Fruit fly (Drosophila melanogaster) whole organism, prepupa: ENCODE data around the gene CG31368.

Experiments used
- Blimp-1 ChIP-seq: fragments of 200-800 bp; sonication (Bioruptor generic); optimal IDR thresholded peaks from 3 replicates; lab custom pipeline; 2017; ENCODE audit warnings: missing biosample characterization, missing genetic modification characterization, mild to moderate bottlenecking, moderate library complexity, missing genetic modification reagents
- CG11294 ChIP-seq: fragments of 200-800 bp; sonication (Bioruptor generic); IDR thresholded peaks from 2 replicates; pipeline ENCODE4 v1.3.6; 2022; ENCODE audit warnings: missing biosample characterization, missing genetic modification characterization
- CG11762 ChIP-seq: fragments of 200-800 bp; sonication (Bioruptor generic); optimal IDR thresholded peaks from 3 replicates; lab custom pipeline; 2016; ENCODE audit warnings: missing biosample characterization, missing genetic modification characterization; ENCODE audit not compliant: insufficient read depth
- CG11902 ChIP-seq: fragments of 200-800 bp; sonication (Bioruptor generic); optimal IDR thresholded peaks from 3 replicates; lab custom pipeline; 2016; ENCODE audit warnings: missing biosample characterization, missing genetic modification characterization
- CG1621 ChIP-seq: fragments of 200-800 bp; sonication (Bioruptor generic); optimal IDR thresholded peaks from 3 replicates; lab custom pipeline; 2018; ENCODE audit warnings: missing biosample characterization, mild to moderate bottlenecking, missing genetic modification characterization
- CG16779 ChIP-seq: fragments of 200-800 bp; sonication (Bioruptor generic); optimal IDR thresholded peaks from 3 replicates; lab custom pipeline; 2017; ENCODE audit warnings: missing biosample characterization, mild to moderate bottlenecking, missing genetic modification characterization
- CG3032 ChIP-seq: fragments of 200-800 bp; optimal IDR thresholded peaks from 2 replicates; lab custom pipeline; 2019; ENCODE audit warnings: missing biosample characterization, mild to moderate bottlenecking, missing genetic modification characterization, moderate library complexity
- CG32006 ChIP-seq: fragments of 200-800 bp; sonication (Bioruptor generic); optimal IDR thresholded peaks from 3 replicates; lab custom pipeline; 2017; ENCODE audit warnings: missing biosample characterization, mild to moderate bottlenecking, missing genetic modification characterization
- CG34406 ChIP-seq: fragments of 200-800 bp; sonication (Bioruptor generic); optimal IDR thresholded peaks from 3 replicates; lab custom pipeline; 2016; ENCODE audit warnings: missing biosample characterization, missing genetic modification characterization
- CG4318 ChIP-seq: fragments of 200-800 bp; sonication (Bioruptor generic); optimal IDR thresholded peaks from 3 replicates; lab custom pipeline; 2017; ENCODE audit warnings: missing biosample characterization, mild to moderate bottlenecking, missing genetic modification characterization
- CG6163 ChIP-seq: fragments of 200-800 bp; sonication (Bioruptor generic); IDR thresholded peaks from 3 replicates; pipeline ENCODE4 v1.3.6; 2022; ENCODE audit warnings: missing biosample characterization, missing genetic modification characterization
- CG6276 ChIP-seq: fragments of 200-800 bp; sonication (Bioruptor generic); optimal IDR thresholded peaks from 2 replicates; lab custom pipeline; 2017; ENCODE audit warnings: missing biosample characterization, mild to moderate bottlenecking, missing genetic modification characterization
- CG6792 ChIP-seq: fragments of 200-800 bp; sonication (Bioruptor generic); optimal IDR thresholded peaks from 3 replicates; lab custom pipeline; 2016; ENCODE audit warnings: missing biosample characterization, missing genetic modification characterization
- CG6808 ChIP-seq: fragments of 200-800 bp; sonication (Bioruptor generic); optimal IDR thresholded peaks from 3 replicates; lab custom pipeline; 2017; ENCODE audit warnings: missing biosample characterization, missing genetic modification characterization, mild to moderate bottlenecking, moderate library complexity, missing genetic modification reagents
- CG6854 ChIP-seq: fragments of 200-800 bp; sonication (Bioruptor generic); optimal IDR thresholded peaks from 2 replicates; lab custom pipeline; 2017; ENCODE audit warnings: missing biosample characterization, mild to moderate bottlenecking, missing genetic modification characterization
- CG7368 ChIP-seq: fragments of 200-800 bp; sonication (Bioruptor generic); optimal IDR thresholded peaks from 3 replicates; lab custom pipeline; 2016; ENCODE audit warnings: missing biosample characterization, missing genetic modification characterization
- CG8319 ChIP-seq: fragments of 200-800 bp; sonication (Bioruptor generic); optimal IDR thresholded peaks from 3 replicates; lab custom pipeline; 2016; ENCODE audit warnings: missing biosample characterization, missing genetic modification characterization
- CG8632 ChIP-seq: fragments of 200-800 bp; sonication (Bioruptor generic); optimal IDR thresholded peaks from 3 replicates; lab custom pipeline; 2016; ENCODE audit warnings: missing biosample characterization, missing genetic modification characterization
- CG9139 ChIP-seq: fragments of 200-800 bp; sonication (Bioruptor generic); optimal IDR thresholded peaks from 3 replicates; lab custom pipeline; 2017; ENCODE audit warnings: missing biosample characterization, mild to moderate bottlenecking, missing genetic modification characterization
- Eip75B ChIP-seq: fragments of 200-800 bp; sonication (Bioruptor generic); optimal IDR thresholded peaks from 3 replicates; lab custom pipeline; 2016; ENCODE audit warnings: missing biosample characterization, missing genetic modification characterization
- Eip93F ChIP-seq: fragments of 200-800 bp; sonication (Bioruptor generic); optimal IDR thresholded peaks from 2 replicates; lab custom pipeline; 2016; ENCODE audit warnings: missing biosample characterization, mild to moderate bottlenecking, missing genetic modification characterization
- Ets21C ChIP-seq: fragments of 200-800 bp; sonication (Bioruptor generic); optimal IDR thresholded peaks from 3 replicates; lab custom pipeline; 2016; ENCODE audit warnings: missing biosample characterization, missing genetic modification characterization
- Gug ChIP-seq: fragments of 200-800 bp; sonication (Bioruptor generic); IDR thresholded peaks from 2 replicates; pipeline ENCODE4 v1.3.6; 2022; ENCODE audit warnings: missing biosample characterization, missing genetic modification characterization
- Hr39 ChIP-seq: fragments of 200-800 bp; sonication (Bioruptor generic); optimal IDR thresholded peaks from 2 replicates; lab custom pipeline; 2016; ENCODE audit warnings: missing biosample characterization, missing genetic modification characterization
- Hr4 ChIP-seq: fragments of 200-800 bp; sonication (Bioruptor generic); optimal IDR thresholded peaks from 3 replicates; lab custom pipeline; 2016; ENCODE audit warnings: missing biosample characterization, missing genetic modification characterization
- Lpt ChIP-seq: fragments of 200-800 bp; sonication (Bioruptor generic); optimal IDR thresholded peaks from 3 replicates; lab custom pipeline; 2016; ENCODE audit warnings: missing biosample characterization, missing genetic modification characterization
- Met ChIP-seq: fragments of 200-800 bp; sonication (Bioruptor generic); optimal IDR thresholded peaks from 3 replicates; lab custom pipeline; 2016; ENCODE audit warnings: missing biosample characterization, missing genetic modification characterization
- Smox ChIP-seq: fragments of 200-800 bp; sonication (Bioruptor generic); optimal IDR thresholded peaks from 3 replicates; lab custom pipeline; 2016; ENCODE audit warnings: missing biosample characterization, missing genetic modification characterization
- Sox102F ChIP-seq: fragments of 200-800 bp; sonication (Bioruptor generic); optimal IDR thresholded peaks from 2 replicates; lab custom pipeline; 2016; ENCODE audit warnings: missing biosample characterization, mild to moderate bottlenecking, missing genetic modification characterization
- Sox14 ChIP-seq: fragments of 200-800 bp; sonication (Bioruptor generic); optimal IDR thresholded peaks from 3 replicates; lab custom pipeline; 2016; ENCODE audit warnings: missing biosample characterization, missing genetic modification characterization
- achi ChIP-seq: fragments of 200-800 bp; sonication (Bioruptor generic); optimal IDR thresholded peaks from 3 replicates; lab custom pipeline; 2016; ENCODE audit warnings: missing biosample characterization, missing genetic modification characterization
- cyc ChIP-seq: fragments of 200-800 bp; sonication (Bioruptor generic); optimal IDR thresholded peaks from 3 replicates; lab custom pipeline; 2016; ENCODE audit warnings: missing biosample characterization, missing genetic modification characterization
- eg ChIP-seq: fragments of 200-800 bp; sonication (Bioruptor generic); IDR thresholded peaks from 3 replicates; pipeline ENCODE4 v1.3.6; 2022; ENCODE audit warnings: missing biosample characterization, missing genetic modification characterization
- fd85E ChIP-seq: fragments of 200-800 bp; sonication (Bioruptor generic); optimal IDR thresholded peaks from 3 replicates; lab custom pipeline; 2016; ENCODE audit warnings: missing biosample characterization, missing genetic modification characterization
- lz ChIP-seq: fragments of 200-800 bp; sonication (Bioruptor generic); optimal IDR thresholded peaks from 3 replicates; lab custom pipeline; 2016; ENCODE audit warnings: missing biosample characterization, missing genetic modification characterization
- net ChIP-seq: fragments of 200-800 bp; sonication (Bioruptor generic); optimal IDR thresholded peaks from 3 replicates; lab custom pipeline; 2016; ENCODE audit warnings: missing biosample characterization, missing genetic modification characterization
- pdm3 ChIP-seq: fragments of 200-800 bp; sonication (Bioruptor generic); optimal IDR thresholded peaks from 3 replicates; lab custom pipeline; 2016; ENCODE audit warnings: missing biosample characterization, missing genetic modification characterization
- salr ChIP-seq, 2 experiments: fragments of 200-800 bp; sonication (Bioruptor generic); optimal IDR thresholded peaks; 3 replicates each; lab custom pipeline; 2016 to 2018; ENCODE audit warnings: missing biosample characterization in 2 of 2, missing genetic modification characterization in 2 of 2, mild to moderate bottlenecking in 1 of 2
- ss ChIP-seq, 2 experiments: fragments of 200-800 bp; sonication (Bioruptor generic); optimal IDR thresholded peaks; 2 replicates in 1 of 2; 3 replicates in 1 of 2; lab custom pipeline; 2017 to 2018; ENCODE audit warnings: mild to moderate bottlenecking in 2 of 2, missing biosample characterization in 2 of 2, missing genetic modification characterization in 2 of 2, moderate library complexity in 1 of 2
- topi ChIP-seq: fragments of 200-800 bp; sonication (Bioruptor generic); optimal IDR thresholded peaks from 3 replicates; lab custom pipeline; 2016; ENCODE audit warnings: missing biosample characterization, missing genetic modification characterization
- vri ChIP-seq: fragments of 200-800 bp; sonication (Bioruptor generic); optimal IDR thresholded peaks from 3 replicates; lab custom pipeline; 2016; ENCODE audit warnings: missing biosample characterization, mild to moderate bottlenecking, missing genetic modification characterization

Gene CG31368

DNA sequence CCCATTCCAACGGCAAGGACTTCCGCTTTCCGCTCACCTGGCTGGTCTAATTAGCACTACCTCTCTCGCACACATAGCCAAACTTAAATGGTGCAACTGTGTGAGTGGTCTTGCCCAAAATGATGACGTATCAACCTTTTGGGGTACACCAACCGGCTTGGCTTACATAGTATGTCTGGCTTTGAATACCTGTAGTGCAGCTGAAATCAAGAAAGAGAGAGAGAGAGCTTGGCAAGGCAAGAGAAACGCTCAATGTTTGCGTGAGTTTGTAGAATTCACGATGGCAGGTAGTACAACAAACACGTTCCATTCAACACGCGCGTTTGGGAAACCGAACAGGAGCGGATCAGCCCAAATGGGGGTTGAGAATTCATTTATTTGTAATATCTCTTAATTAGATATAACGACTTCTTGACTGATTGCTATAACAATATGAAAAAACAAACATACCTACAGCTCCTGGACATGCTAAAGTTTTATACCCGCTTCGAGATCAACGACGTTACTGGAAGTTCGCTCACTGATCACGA is 5.5 kb downstream of the CG31368 start (continued):
- TF ChIP-seq Eip75B, result no peak
- no peak for TF ChIP-seq pdm3 (GFP tag; lab: Kevin White, UChicago)
- no peak for TF ChIP-seq CG8319 (GFP tag; lab: Kevin White, UChicago)
- peak; percentile 63 for TF ChIP-seq eg
- TF ChIP-seq CG11902, result peak; percentile 79
- TF ChIP-seq net, result no peak
- TF ChIP-seq CG4318 (GFP tag; lab: Kevin White, UChicago), result no peak
- peak; percentile 54 for TF ChIP-seq Sox102F (GFP tag; lab: Kevin White, UChicago)
- peak; percentile 67 for TF ChIP-seq CG6163 (GFP tag; lab: Robert Waterston, UW)
- TF ChIP-seq Gug, result 0 out of 2 replicates have a peak, but pooled peaks have one; percentile 25
- TF ChIP-seq CG16779 (tag; lab: Kevin White, UChicago), result no peak
- peak; percentile 42 for TF ChIP-seq Hr39 (GFP tag; lab: Kevin White, UChicago)
- peak; percentile 3 for TF ChIP-seq CG8632 (GFP tag; lab: Kevin White, UChicago)
- no peak for TF ChIP-seq CG6276 (GFP tag; lab: Kevin White, UChicago)
- peak; percentile 24 for TF ChIP-seq CG6792 (GFP tag; lab: Kevin White, UChicago)
- no peak for TF ChIP-seq CG1621 (tag; lab: Kevin White, UChicago)
- TF ChIP-seq Eip93F (GFP tag; lab: Kevin White, UChicago), result no peak
- peak; percentile 42 for TF ChIP-seq CG7368
- peak; percentile 73 for TF ChIP-seq Met (GFP tag; lab: Kevin White, UChicago)
- no peak for TF ChIP-seq Lpt (GFP tag; lab: Kevin White, UChicago)
- no peak for TF ChIP-seq CG11294 (GFP tag; lab: Robert Waterston, UW)
- peak in 1 of 2 experiments; percentile 24 for TF ChIP-seq salr (GFP tag; optimal IDR thresholded peaks at IDR 0.05; lab: Kevin White, UChicago)
- TF ChIP-seq ss (GFP tag; optimal IDR thresholded peaks at IDR 0.05; lab: Kevin White, UChicago), result peak in 1 of 2 experiments; percentile 79
- TF ChIP-seq vri (GFP tag; lab: Kevin White, UChicago), result no peak
- TF ChIP-seq Smox (GFP tag; lab: Kevin White, UChicago), result peak; percentile 59
- TF ChIP-seq fd85E (GFP tag; lab: Kevin White, UChicago), result no peak
- no peak for TF ChIP-seq CG6808 (GFP tag; lab: Kevin White, UChicago)
- no peak for TF ChIP-seq CG34406 (GFP tag; lab: Kevin White, UChicago)
- TF ChIP-seq CG6854 (GFP tag; lab: Kevin White, UChicago), result no peak
- TF ChIP-seq topi (GFP tag; lab: Kevin White, UChicago), result peak; percentile 71
- TF ChIP-seq cyc (GFP tag; lab: Kevin White, UChicago), result peak; percentile 67
- TF ChIP-seq CG32006 (GFP tag; lab: Kevin White, UChicago), result no peak
- peak; percentile 30 for TF ChIP-seq CG11762 (GFP tag; lab: Kevin White, UChicago)
- no peak for TF ChIP-seq CG9139 (GFP tag; lab: Kevin White, UChicago)
- peak; percentile 19 for TF ChIP-seq Ets21C (GFP tag; lab: Kevin White, UChicago)

DNA sequence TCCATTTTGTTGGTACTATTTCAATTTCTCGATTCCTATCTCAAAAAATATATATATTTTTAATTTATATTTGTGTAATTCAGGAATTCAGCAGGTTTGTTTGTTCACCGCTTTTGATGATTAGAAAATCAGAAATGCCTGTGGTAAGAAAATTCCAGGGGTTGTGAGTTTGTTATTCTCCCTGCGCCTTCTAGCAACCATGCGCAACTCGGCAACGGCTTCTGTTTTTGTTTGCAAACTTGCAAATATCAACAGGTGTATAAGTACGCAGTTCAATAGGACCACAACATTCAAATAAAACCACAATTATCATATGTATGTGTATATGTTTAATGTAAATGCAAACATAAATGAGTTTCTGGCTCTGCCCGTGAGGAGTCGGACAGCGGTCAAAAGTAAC is 10.6 kb downstream of the CG31368 start, which contains the start of gene Dnali1:
TSS of gene Dnali1 (minus strand) at position 101 of the 400 bp plus-strand sequence.
- TF ChIP-seq Sox102F (GFP tag; lab: Kevin White, UChicago), result no peak
- TF ChIP-seq fd85E (GFP tag; lab: Kevin White, UChicago), result no peak
- TF ChIP-seq lz (GFP tag; lab: Kevin White, UChicago), result no peak
- no peak for TF ChIP-seq CG6276 (GFP tag; lab: Kevin White, UChicago)
- TF ChIP-seq net, result no peak
- no peak for TF ChIP-seq topi (GFP tag; lab: Kevin White, UChicago)
- TF ChIP-seq Hr4 (GFP tag; lab: Kevin White, UChicago), result no peak
- TF ChIP-seq pdm3 (GFP tag; lab: Kevin White, UChicago), result no peak
- TF ChIP-seq CG6808 (GFP tag; lab: Kevin White, UChicago), result no peak
- TF ChIP-seq achi, result no peak
- no peak for TF ChIP-seq Hr39 (GFP tag; lab: Kevin White, UChicago)
- TF ChIP-seq CG3032, result no peak
- TF ChIP-seq Sox14, result no peak
- no peak for TF ChIP-seq Blimp-1 (GFP tag; lab: Kevin White, UChicago)
- no peak for TF ChIP-seq salr (GFP tag; optimal IDR thresholded peaks at IDR 0.05; lab: Kevin White, UChicago)
